Fruit fly (Drosophila melanogaster) whole organism: Measurements from ENCODE around the gene CG43273.

Experiments used
- CG8478 ChIP-seq: fragments of >200 bp; optimal IDR thresholded peaks from 2 replicates; lab custom pipeline; 2018; ENCODE audit warnings: inconsistent platforms
- Dll ChIP-seq: fragments of >200 bp; optimal IDR thresholded peaks from 2 replicates; lab custom pipeline; 2017
- EcR ChIP-seq, 2 experiments: fragments of >200 bp; optimal IDR thresholded peaks; 2 replicates each; lab custom pipeline; 2017; ENCODE audit warnings: missing biosample characterization in 2 of 2, missing genetic modification characterization in 2 of 2, missing genetic modification reagents in 2 of 2
- pan ChIP-seq: fragments of >200 bp; optimal IDR thresholded peaks from 2 replicates; lab custom pipeline; 2017
- psq ChIP-seq: fragments of >200 bp; optimal IDR thresholded peaks from 2 replicates; lab custom pipeline; 2017
- usp ChIP-seq: fragments of >200 bp; optimal IDR thresholded peaks from 2 replicates; lab custom pipeline; 2017; ENCODE audit warnings: missing biosample characterization, missing genetic modification characterization, mixed read lengths

dm6 chr3R:24878655-24879054 is 48.6 kb downstream of the CG43273 start:
- TF ChIP-seq usp (GFP tag; lab: Kevin White, UChicago) (no peak), CG8478 (lab: Kevin White, UChicago) (no peak), EcR (GFP tag; optimal IDR thresholded peaks at IDR 0.05; lab: Kevin White, UChicago) (no peak), psq (lab: Kevin White, UChicago) (no peak), pan (lab: Kevin White, UChicago) (no peak), Dll (no peak)
